Worm (Caenorhabditis elegans): ENCODE measurements around the gene C27D6.12.

Gene C27D6.12

ce11 chrII:5202930-5203329, 25.1 kb upstream of the C27D6.12 start, which contains the start of gene ampd-1:
TSS of gene ampd-1 (plus strand) at chrII:5203322.
- TF ChIP-seq M03D4.4 (tag; optimal IDR thresholded peaks at IDR 0.05): no peak
- TF ChIP-seq drap-1 (GFP tag; optimal IDR thresholded peaks at IDR 0.05): no peak
- no peak for TF ChIP-seq nhr-2 (tag; optimal IDR thresholded peaks at IDR 0.05)

ce11 chrII:5201922-5202562, 24.2 kb upstream of the C27D6.12 start:
- no peak for TF ChIP-seq unc-39 (tag; optimal IDR thresholded peaks at IDR 0.05)
- no peak for TF ChIP-seq unc-120 (tag; optimal IDR thresholded peaks at IDR 0.05; ENCODE audit: poor library complexity, severe bottlenecking)
- no peak for TF ChIP-seq lin-32 (GFP tag; optimal IDR thresholded peaks at IDR 0.05)
- TF ChIP-seq nhr-2 (tag; optimal IDR thresholded peaks at IDR 0.05): no peak
- TF ChIP-seq ceh-43 (GFP tag; optimal IDR thresholded peaks at IDR 0.05): no peak
- TF ChIP-seq ces-1 (GFP tag; optimal IDR thresholded peaks at IDR 0.05): no peak
- TF ChIP-seq unc-62 (GFP tag; optimal IDR thresholded peaks at IDR 0.05): no peak
- TF ChIP-seq flh-1 (GFP tag; optimal IDR thresholded peaks at IDR 0.05): no peak
- TF ChIP-seq tbx-8 (GFP tag; optimal IDR thresholded peaks at IDR 0.05): no peak
- no peak for TF ChIP-seq blmp-1 (tag; optimal IDR thresholded peaks at IDR 0.05)
- no peak for TF ChIP-seq mab-5 (tag; optimal IDR thresholded peaks at IDR 0.05)
- no peak for TF ChIP-seq elt-1 (tag; optimal IDR thresholded peaks at IDR 0.05; ENCODE audit: borderline replicate concordance, insufficient read depth)
- TF ChIP-seq zip-8 (tag; optimal IDR thresholded peaks at IDR 0.05): no peak
- TF ChIP-seq hlh-1 (tag; optimal IDR thresholded peaks at IDR 0.05): no peak
- TF ChIP-seq drap-1 (GFP tag; optimal IDR thresholded peaks at IDR 0.05): no peak
- no peak for TF ChIP-seq lsy-2 (tag; optimal IDR thresholded peaks at IDR 0.05)
- TF ChIP-seq M03D4.4 (tag; optimal IDR thresholded peaks at IDR 0.05): no peak
- no peak for TF ChIP-seq nhr-12 (tag; optimal IDR thresholded peaks at IDR 0.05)
- TF ChIP-seq ceh-83 (GFP tag; optimal IDR thresholded peaks at IDR 0.05): no peak

- no peak for TF ChIP-seq elt-3 (tag; optimal IDR thresholded peaks at IDR 0.05)
- TF ChIP-seq nhr-2 (tag; optimal IDR thresholded peaks at IDR 0.05): no peak
- TF ChIP-seq lin-32 (GFP tag; optimal IDR thresholded peaks at IDR 0.05): no peak
- no peak for TF ChIP-seq blmp-1 (tag; optimal IDR thresholded peaks at IDR 0.05)
- TF ChIP-seq nhr-12 (tag; optimal IDR thresholded peaks at IDR 0.05): no peak
- no peak for TF ChIP-seq nhr-28 (tag; optimal IDR thresholded peaks at IDR 0.05)
- TF ChIP-seq unc-120 (tag; optimal IDR thresholded peaks at IDR 0.05; ENCODE audit: poor library complexity, severe bottlenecking): peak; percentile 58
- TF ChIP-seq elt-1 (tag; optimal IDR thresholded peaks at IDR 0.05; ENCODE audit: borderline replicate concordance, insufficient read depth): no peak
- peak; percentile 10 for TF ChIP-seq unc-62 (GFP tag; optimal IDR thresholded peaks at IDR 0.05)
- no peak for TF ChIP-seq sptf-1 (tag; optimal IDR thresholded peaks at IDR 0.05)
- TF ChIP-seq mep-1 (tag; optimal IDR thresholded peaks at IDR 0.05): peak; percentile 13
- no peak for TF ChIP-seq nhr-76 (tag; optimal IDR thresholded peaks at IDR 0.05)
- TF ChIP-seq pha-4 (tag; optimal IDR thresholded peaks at IDR 0.05): no peak
- no peak for TF ChIP-seq lin-13 (tag; optimal IDR thresholded peaks at IDR 0.05)
- no peak for TF ChIP-seq tbx-8 (GFP tag; optimal IDR thresholded peaks at IDR 0.05)
These were observed 23.3 kb upstream of the C27D6.12 start for ce11 chrII:5200987-5201582.

ce11 chrII:5199497-5199896, 21.7 kb upstream of the C27D6.12 start, which contains the start of gene msp-50:
TSS of gene msp-50 (plus strand) at chrII:5199797.
- TF ChIP-seq unc-120 (tag; optimal IDR thresholded peaks at IDR 0.05; ENCODE audit: poor library complexity, severe bottlenecking) (no peak), ham-2 (GFP tag; optimal IDR thresholded peaks at IDR 0.05) (no peak), ceh-43 (GFP tag; optimal IDR thresholded peaks at IDR 0.05) (no peak), lin-32 (GFP tag; optimal IDR thresholded peaks at IDR 0.05) (no peak), lsy-2 (tag; optimal IDR thresholded peaks at IDR 0.05) (no peak)

ce11 chrII:5195504-5195903, 17.7 kb upstream of the C27D6.12 start, which contains the start of gene C34F11.5:
TSS of gene C34F11.5 (plus strand) at chrII:5195804.
- no peak for TF ChIP-seq flh-1 (GFP tag; optimal IDR thresholded peaks at IDR 0.05)
- TF ChIP-seq lin-13 (tag; optimal IDR thresholded peaks at IDR 0.05): no peak
- TF ChIP-seq lin-32 (GFP tag; optimal IDR thresholded peaks at IDR 0.05): no peak
- no peak for TF ChIP-seq drap-1 (GFP tag; optimal IDR thresholded peaks at IDR 0.05)
- no peak for TF ChIP-seq ceh-83 (GFP tag; optimal IDR thresholded peaks at IDR 0.05)
- TF ChIP-seq nhr-28 (tag; optimal IDR thresholded peaks at IDR 0.05): no peak
- TF ChIP-seq bed-3 (GFP tag; optimal IDR thresholded peaks at IDR 0.05): no peak
- TF ChIP-seq hlh-1 (tag; optimal IDR thresholded peaks at IDR 0.05): no peak
- no peak for TF ChIP-seq tbx-8 (GFP tag; optimal IDR thresholded peaks at IDR 0.05)
- TF ChIP-seq nhr-2 (tag; optimal IDR thresholded peaks at IDR 0.05): no peak
- TF ChIP-seq pha-4 (tag; optimal IDR thresholded peaks at IDR 0.05): no peak
- no peak for TF ChIP-seq ham-2 (GFP tag; optimal IDR thresholded peaks at IDR 0.05)
